Worm (Caenorhabditis elegans) whole organism, early embryonic: Measurements from ENCODE around the gene C44C10.11.
A peak's percentile ranks its signal among the peaks of the same experiment; 100 is the strongest.

Experiments
- B0310.2 ChIP-seq: sonication (generic microtip); optimal IDR thresholded peaks from 2 replicates; lab custom pipeline; 2016; ENCODE audit warnings: mild to moderate bottlenecking, missing genetic modification characterization, missing compliant biosample characterization
- F13C5.2 ChIP-seq: sonication (generic microtip); optimal IDR thresholded peaks from 2 replicates; lab custom pipeline; 2017; ENCODE audit warnings: mild to moderate bottlenecking, missing genetic modification characterization, inconsistent platforms, missing compliant biosample characterization
- aly-1 ChIP-seq: sonication (generic microtip); optimal IDR thresholded peaks from 2 replicates; lab custom pipeline; 2016; ENCODE audit warnings: missing genetic modification characterization, missing compliant biosample characterization
- ama-1 ChIP-seq: fragments of 150-350 bp; optimal IDR thresholded peaks from 2 replicates; lab custom pipeline; 2014
- ceh-13 ChIP-seq: fragments of 200-800 bp; sonication (Bioruptor generic); optimal IDR thresholded peaks from 2 replicates; lab custom pipeline; 2018; ENCODE audit warnings: mild to moderate bottlenecking, missing genetic modification characterization, missing compliant biosample characterization
- ceh-36 ChIP-seq: sonication (generic microtip); optimal IDR thresholded peaks from 2 replicates; lab custom pipeline; 2016; ENCODE audit warnings: missing genetic modification characterization, inconsistent platforms, missing compliant biosample characterization
- ets-7 ChIP-seq: sonication (generic microtip); optimal IDR thresholded peaks from 2 replicates; lab custom pipeline; 2016; ENCODE audit warnings: missing genotype, missing genetic modification characterization, missing compliant biosample characterization
- flt-1 ChIP-seq: fragments of 200-800 bp; sonication (Bioruptor generic); IDR thresholded peaks from 2 replicates; pipeline ENCODE4 v1.3.6; 2022; ENCODE audit warnings: missing genetic modification characterization, missing compliant biosample characterization
- hmbx-1 ChIP-seq: sonication (generic microtip); optimal IDR thresholded peaks from 2 replicates; lab custom pipeline; 2016; ENCODE audit warnings: mild to moderate bottlenecking, missing genetic modification characterization, missing compliant biosample characterization
- hmg-4 ChIP-seq: fragments of 200-800 bp; sonication (Bioruptor generic); optimal IDR thresholded peaks from 2 replicates; lab custom pipeline; 2018; ENCODE audit warnings: mild to moderate bottlenecking, missing genetic modification characterization, missing compliant biosample characterization
- hnd-1 ChIP-seq: sonication (generic microtip); optimal IDR thresholded peaks from 2 replicates; lab custom pipeline; 2016; ENCODE audit warnings: missing genetic modification characterization, missing compliant biosample characterization
- pes-1 ChIP-seq: fragments of 200-800 bp; sonication (Bioruptor generic); IDR thresholded peaks from 2 replicates; pipeline ENCODE4 v1.3.6; 2022; ENCODE audit warnings: missing genetic modification reagents, missing genetic modification characterization, missing compliant biosample characterization
- scrt-1 ChIP-seq: fragments of 200-800 bp; sonication (Bioruptor generic); IDR thresholded peaks from 2 replicates; pipeline ENCODE4 v1.3.6; 2022; ENCODE audit warnings: missing genetic modification characterization, missing compliant biosample characterization
- sea-1 ChIP-seq: fragments of 200-800 bp; sonication (Bioruptor generic); conservative IDR thresholded peaks from 2 replicates; pipeline ENCODE4 v1.3.6; 2022; ENCODE audit warnings: missing genetic modification characterization, missing compliant biosample characterization
- tbx-11 ChIP-seq: fragments of 200-800 bp; sonication (Bioruptor generic); IDR thresholded peaks from 2 replicates; pipeline ENCODE4 v1.3.6; 2022; ENCODE audit warnings: missing genetic modification characterization, missing compliant biosample characterization
- tbx-37 ChIP-seq: fragments of 200-800 bp; sonication (Bioruptor generic); conservative IDR thresholded peaks from 2 replicates; pipeline ENCODE4 v1.3.6; 2022; ENCODE audit warnings: missing genetic modification reagents, missing genetic modification characterization, missing compliant biosample characterization
- tra-4 ChIP-seq: sonication (generic microtip); optimal IDR thresholded peaks from 2 replicates; lab custom pipeline; 2017; ENCODE audit warnings: missing genetic modification characterization, missing compliant biosample characterization

Gene C44C10.11

ce11 chrX:11710229-11710628, at the start of gene C44C10.11:
C44C10.11 (minus strand) TSS chrX:11710343.
- no peak for TF ChIP-seq flt-1 (GFP tag; lab: Robert Waterston, UW)
- no peak for TF ChIP-seq scrt-1 (GFP tag; lab: Robert Waterston, UW)
- no peak for TF ChIP-seq ceh-36 (tag; lab: Kevin White, UChicago)
- TF ChIP-seq sea-1 = no peak
- no peak for TF ChIP-seq hnd-1 (tag; lab: Kevin White, UChicago)
- TF ChIP-seq ama-1 (lab: Kevin White, UChicago) = no peak
- TF ChIP-seq tra-4 = no peak
- TF ChIP-seq pes-1 = no peak

ce11 chrX:11758809-11759208, 48.7 kb upstream of the C44C10.11 start, which contains the start of gene lact-7:
lact-7 (plus strand) TSS chrX:11759109.
- TF ChIP-seq ama-1 (lab: Kevin White, UChicago) = no peak

ce11 chrX:11757666-11758065, 47.5 kb upstream of the C44C10.11 start:
- peak; percentile 88 for TF ChIP-seq tbx-37 (GFP tag; lab: Robert Waterston, UW)
- TF ChIP-seq aly-1 (tag; lab: Kevin White, UChicago) = peak; percentile 80
- peak; percentile 46 for TF ChIP-seq tra-4
- TF ChIP-seq B0310.2 (tag; lab: Kevin White, UChicago) = peak; percentile 69
- peak; percentile 90 for TF ChIP-seq scrt-1 (GFP tag; lab: Robert Waterston, UW)
- TF ChIP-seq hmg-4 = no peak
- no peak for TF ChIP-seq ama-1 (lab: Kevin White, UChicago)
- peak; percentile 73 for TF ChIP-seq ceh-13 (GFP tag; lab: Kevin White, UChicago)
- peak; percentile 94 for TF ChIP-seq F13C5.2 (tag; lab: Kevin White, UChicago)
- TF ChIP-seq ceh-36 (tag; lab: Kevin White, UChicago) = peak; percentile 86
- TF ChIP-seq flt-1 (GFP tag; lab: Robert Waterston, UW) = peak; percentile 87
- TF ChIP-seq hnd-1 (tag; lab: Kevin White, UChicago) = peak; percentile 81
- peak; percentile 84 for TF ChIP-seq tbx-11
- TF ChIP-seq hmbx-1 (tag; lab: Kevin White, UChicago) = peak; percentile 63
- peak; percentile 93 for TF ChIP-seq sea-1
- TF ChIP-seq ets-7 (tag; lab: Kevin White, UChicago) = peak; percentile 73
- peak; percentile 94 for TF ChIP-seq pes-1

- TF ChIP-seq tra-4 (no peak), scrt-1 (GFP tag; lab: Robert Waterston, UW) (no peak), tbx-11 (no peak), ceh-13 (GFP tag; lab: Kevin White, UChicago) (no peak), ceh-36 (tag; lab: Kevin White, UChicago) (no peak), tbx-37 (GFP tag; lab: Robert Waterston, UW) (no peak), ets-7 (tag; lab: Kevin White, UChicago) (no peak)
These were observed 43.0 kb upstream of the C44C10.11 start for ce11 chrX:11753155-11753554.

ce11 chrX:11752289-11752688, 42.1 kb upstream of the C44C10.11 start:
- TF ChIP-seq F13C5.2 (tag; lab: Kevin White, UChicago) = no peak
- TF ChIP-seq hmg-4 = no peak
- no peak for TF ChIP-seq aly-1 (tag; lab: Kevin White, UChicago)
- TF ChIP-seq sea-1 = no peak
- no peak for TF ChIP-seq scrt-1 (GFP tag; lab: Robert Waterston, UW)
- no peak for TF ChIP-seq ets-7 (tag; lab: Kevin White, UChicago)

ce11 chrX:11745821-11746485, 35.8 kb upstream of the C44C10.11 start, which contains the start of gene C40H5.2:
C40H5.2 (plus strand) TSS chrX:11746076.
- TF ChIP-seq hmbx-1 (tag; lab: Kevin White, UChicago) (no peak), scrt-1 (GFP tag; lab: Robert Waterston, UW) (no peak), B0310.2 (tag; lab: Kevin White, UChicago) (no peak), pes-1 (no peak), sea-1 (no peak), flt-1 (GFP tag; lab: Robert Waterston, UW) (no peak)

ce11 chrX:11743723-11744122, 33.6 kb upstream of the C44C10.11 start:
- no peak for TF ChIP-seq tra-4
- no peak for TF ChIP-seq pes-1
- TF ChIP-seq hnd-1 (tag; lab: Kevin White, UChicago) = no peak
- no peak for TF ChIP-seq hmg-4
- no peak for TF ChIP-seq ama-1 (lab: Kevin White, UChicago)
- no peak for TF ChIP-seq sea-1
- TF ChIP-seq aly-1 (tag; lab: Kevin White, UChicago) = no peak
- no peak for TF ChIP-seq ceh-13 (GFP tag; lab: Kevin White, UChicago)

- TF ChIP-seq ets-7 (tag; lab: Kevin White, UChicago) = no peak
- TF ChIP-seq scrt-1 (GFP tag; lab: Robert Waterston, UW) = no peak
- no peak for TF ChIP-seq flt-1 (GFP tag; lab: Robert Waterston, UW)
- no peak for TF ChIP-seq B0310.2 (tag; lab: Kevin White, UChicago)
- no peak for TF ChIP-seq hmg-4
- TF ChIP-seq aly-1 (tag; lab: Kevin White, UChicago) = no peak
- no peak for TF ChIP-seq pes-1
- TF ChIP-seq ceh-13 (GFP tag; lab: Kevin White, UChicago) = no peak
- no peak for TF ChIP-seq hnd-1 (tag; lab: Kevin White, UChicago)
- no peak for TF ChIP-seq sea-1
These were observed 28.5 kb upstream of the C44C10.11 start, which contains the start of gene nspa-9 for ce11 chrX:11738602-11739100. nspa-9 (plus strand) TSS chrX:11739050.
